Worm (Caenorhabditis elegans) whole organism, L4 larva: Measurements from ENCODE around the gene vrk-1.

Source experiments
- aly-2 ChIP-seq: sonication (generic microtip); optimal IDR thresholded peaks from 2 replicates; lab custom pipeline; 2018; ENCODE audit warnings: missing biosample characterization, missing genetic modification characterization
- lin-39 ChIP-seq: fragments of 150-350 bp; optimal IDR thresholded peaks from 2 replicates; lab custom pipeline; 2014; ENCODE audit warnings: missing biosample characterization, missing genetic modification reagents, missing genetic modification characterization
- mes-2 ChIP-seq: sonication (generic microtip); optimal IDR thresholded peaks from 2 replicates; lab custom pipeline; 2016; ENCODE audit warnings: missing genotype, mild to moderate bottlenecking, missing genetic modification characterization, missing compliant biosample characterization; ENCODE audit not compliant: poor library complexity, severe bottlenecking
- spr-3 ChIP-seq: fragments of 200-800 bp; sonication (Bioruptor generic); optimal IDR thresholded peaks from 2 replicates; lab custom pipeline; 2018; ENCODE audit warnings: mild to moderate bottlenecking, missing genetic modification characterization, missing compliant biosample characterization

DNA sequence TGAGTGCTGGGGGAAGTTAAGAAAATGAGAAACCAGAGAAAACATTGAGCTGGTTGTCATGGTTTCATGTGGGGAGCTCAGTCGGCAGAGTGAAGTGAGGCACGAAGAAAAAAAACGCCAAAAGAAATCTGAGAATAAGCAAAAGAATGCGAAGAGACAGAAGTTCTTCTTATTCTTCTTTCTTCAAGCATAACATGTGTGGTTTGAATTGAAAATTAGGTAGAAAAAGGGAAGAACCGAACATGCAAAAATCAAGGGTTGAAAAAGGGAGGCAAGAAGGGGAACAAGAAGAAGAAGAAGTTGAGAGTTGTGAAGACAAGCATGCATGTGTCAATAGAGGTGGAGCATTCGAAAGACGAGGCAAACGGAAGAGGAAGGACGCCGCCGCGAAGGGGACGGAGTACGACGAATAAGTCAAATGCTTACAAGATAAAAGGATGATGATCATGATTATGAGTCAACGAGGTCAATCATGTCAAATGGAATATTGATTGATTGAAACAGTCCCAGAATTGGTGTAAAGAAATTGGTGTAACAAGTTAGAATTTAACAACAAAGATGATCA is 36.1 kb downstream of the vrk-1 start:
- TF ChIP-seq lin-39 (tag; lab: Kevin White, UChicago) (no peak), aly-2 (no peak), spr-3 (GFP tag; lab: Kevin White, UChicago) (no peak), mes-2 (no peak)
